Worm (Caenorhabditis elegans) whole organism, early embryonic: ENCODE data around the gene hst-2.

Experiments
- B0310.2 ChIP-seq: sonication (generic microtip); optimal IDR thresholded peaks from 2 replicates; lab custom pipeline; 2016; ENCODE audit warnings: mild to moderate bottlenecking, missing genetic modification characterization, missing compliant biosample characterization
- F13C5.2 ChIP-seq: sonication (generic microtip); optimal IDR thresholded peaks from 2 replicates; lab custom pipeline; 2017; ENCODE audit warnings: mild to moderate bottlenecking, missing genetic modification characterization, inconsistent platforms, missing compliant biosample characterization
- aly-1 ChIP-seq: sonication (generic microtip); optimal IDR thresholded peaks from 2 replicates; lab custom pipeline; 2016; ENCODE audit warnings: missing genetic modification characterization, missing compliant biosample characterization
- ama-1 ChIP-seq: fragments of 150-350 bp; optimal IDR thresholded peaks from 2 replicates; lab custom pipeline; 2014
- ceh-13 ChIP-seq: fragments of 200-800 bp; sonication (Bioruptor generic); optimal IDR thresholded peaks from 2 replicates; lab custom pipeline; 2018; ENCODE audit warnings: mild to moderate bottlenecking, missing genetic modification characterization, missing compliant biosample characterization
- flt-1 ChIP-seq: fragments of 200-800 bp; sonication (Bioruptor generic); IDR thresholded peaks from 2 replicates; pipeline ENCODE4 v1.3.6; 2022; ENCODE audit warnings: missing genetic modification characterization, missing compliant biosample characterization
- hmbx-1 ChIP-seq: sonication (generic microtip); optimal IDR thresholded peaks from 2 replicates; lab custom pipeline; 2016; ENCODE audit warnings: mild to moderate bottlenecking, missing genetic modification characterization, missing compliant biosample characterization
- hmg-4 ChIP-seq: fragments of 200-800 bp; sonication (Bioruptor generic); optimal IDR thresholded peaks from 2 replicates; lab custom pipeline; 2018; ENCODE audit warnings: mild to moderate bottlenecking, missing genetic modification characterization, missing compliant biosample characterization
- hnd-1 ChIP-seq: sonication (generic microtip); optimal IDR thresholded peaks from 2 replicates; lab custom pipeline; 2016; ENCODE audit warnings: missing genetic modification characterization, missing compliant biosample characterization
- pes-1 ChIP-seq: fragments of 200-800 bp; sonication (Bioruptor generic); IDR thresholded peaks from 2 replicates; pipeline ENCODE4 v1.3.6; 2022; ENCODE audit warnings: missing genetic modification reagents, missing genetic modification characterization, missing compliant biosample characterization
- scrt-1 ChIP-seq: fragments of 200-800 bp; sonication (Bioruptor generic); IDR thresholded peaks from 2 replicates; pipeline ENCODE4 v1.3.6; 2022; ENCODE audit warnings: missing genetic modification characterization, missing compliant biosample characterization
- tbx-37 ChIP-seq: fragments of 200-800 bp; sonication (Bioruptor generic); conservative IDR thresholded peaks from 2 replicates; pipeline ENCODE4 v1.3.6; 2022; ENCODE audit warnings: missing genetic modification reagents, missing genetic modification characterization, missing compliant biosample characterization
- tra-4 ChIP-seq: sonication (generic microtip); optimal IDR thresholded peaks from 2 replicates; lab custom pipeline; 2017; ENCODE audit warnings: missing genetic modification characterization, missing compliant biosample characterization

- TF ChIP-seq hmbx-1 (tag; lab: Kevin White, UChicago), result peak; percentile 35
- no peak for TF ChIP-seq ama-1 (lab: Kevin White, UChicago)
- peak; percentile 78 for TF ChIP-seq flt-1 (GFP tag; lab: Robert Waterston, UW)
- TF ChIP-seq hnd-1 (tag; lab: Kevin White, UChicago), result peak; percentile 63
- TF ChIP-seq ceh-13 (GFP tag; lab: Kevin White, UChicago), result peak; percentile 66
- peak; percentile 73 for TF ChIP-seq F13C5.2 (tag; lab: Kevin White, UChicago)
- peak; percentile 38 for TF ChIP-seq tra-4
- peak; percentile 81 for TF ChIP-seq scrt-1 (GFP tag; lab: Robert Waterston, UW)
- TF ChIP-seq B0310.2 (tag; lab: Kevin White, UChicago), result no peak
- no peak for TF ChIP-seq aly-1 (tag; lab: Kevin White, UChicago)
- peak; percentile 85; the same call in 1 of the 2 replicates for TF ChIP-seq pes-1 (GFP tag; lab: Robert Waterston, UW)
- peak; percentile 68; the same call in 1 of the 2 replicates for TF ChIP-seq tbx-37 (GFP tag; lab: Robert Waterston, UW)
- peak; percentile 88 for TF ChIP-seq hmg-4 (GFP tag; lab: Kevin White, UChicago)
Measured at ce11 chrX:11252429-11252828, 45.5 kb upstream of the hst-2 start.
